Worm (Caenorhabditis elegans) whole organism, L1 larva: ENCODE data around the gene btbd-10.

Experiments used
- alr-1 ChIP-seq: fragments of 200-800 bp; sonication (Bioruptor generic); optimal IDR thresholded peaks from 2 replicates; lab custom pipeline; 2018; ENCODE audit warnings: borderline replicate concordance, mild to moderate bottlenecking, missing genetic modification characterization, missing compliant biosample characterization
- dpl-1 ChIP-seq, 3 experiments: fragments of 150-350 bp in 2 of 3; sonication (generic microtip) in 1 of 3; optimal IDR thresholded peaks; 2 replicates each; lab custom pipeline; 2014 to 2017; ENCODE audit warnings: missing biosample characterization in 3 of 3, missing genetic modification characterization in 3 of 3, missing genetic modification reagents in 3 of 3
- mef-2 ChIP-seq: fragments of 150-350 bp; optimal IDR thresholded peaks from 2 replicates; lab custom pipeline; 2014; ENCODE audit warnings: missing biosample characterization, missing genetic modification characterization

- no peak for TF ChIP-seq dpl-1 (GFP tag; optimal IDR thresholded peaks at IDR 0.05; lab: Kevin White, UChicago)
- no peak for TF ChIP-seq mef-2
- TF ChIP-seq alr-1: no peak
These were observed 21.4 kb upstream of the btbd-10 start, which contains the start of gene gst-8 for ce11 chrII:4883412-4883811.
